Worm (Caenorhabditis elegans) whole organism, L3 larva: ENCODE measurements around the gene cla-1.

ENCODE experiments used
- nhr-237 ChIP-seq: fragments of 150-350 bp; optimal IDR thresholded peaks from 2 replicates; lab custom pipeline; 2014; ENCODE audit warnings: missing biosample characterization, missing genetic modification characterization
- pqm-1 ChIP-seq: fragments of 150-350 bp; optimal IDR thresholded peaks from 2 replicates; lab custom pipeline; 2017; ENCODE audit warnings: missing biosample characterization, missing genetic modification characterization, inconsistent platforms
- unc-62 ChIP-seq: fragments of 150-350 bp; sonication (generic microtip); optimal IDR thresholded peaks from 4 replicates; lab custom pipeline; 2014; ENCODE audit warnings: missing biosample characterization, missing genetic modification reagents, missing genetic modification characterization

- no peak for TF ChIP-seq unc-62 (GFP tag; lab: Kevin White, UChicago)
- no peak for TF ChIP-seq nhr-237
- TF ChIP-seq pqm-1 (tag; lab: Kevin White, UChicago), result no peak
These were observed 30.5 kb downstream of the cla-1 start for ce11 chrIV:7619261-7619660.
